Worm (Caenorhabditis elegans) whole organism, young adult: Measurements from ENCODE around the gene C44C10.3.

Experiments
- C06A6.2 ChIP-seq: fragments of 200-800 bp; sonication (Bioruptor generic); conservative IDR thresholded peaks from 2 replicates; pipeline ENCODE4 v1.3.6; 2022; ENCODE audit warnings: missing genetic modification characterization, missing compliant biosample characterization
- C17E4.6 ChIP-seq: fragments of 200-800 bp; sonication (Bioruptor generic); IDR thresholded peaks from 2 replicates; pipeline ENCODE4 v1.3.6; 2022; ENCODE audit warnings: missing genetic modification reagents, missing genetic modification characterization, missing compliant biosample characterization
- F23B12.7 ChIP-seq: sonication (generic microtip); optimal IDR thresholded peaks from 2 replicates; lab custom pipeline; 2017; ENCODE audit warnings: missing genetic modification characterization, mild to moderate bottlenecking, missing compliant biosample characterization, antibody characterized with exemption, moderate library complexity; ENCODE audit not compliant: insufficient read depth
- F37B4.10 ChIP-seq: fragments of 200-800 bp; sonication (Bioruptor generic); IDR thresholded peaks from 2 replicates; pipeline ENCODE4 v1.3.6; 2022; ENCODE audit warnings: missing genetic modification characterization, missing compliant biosample characterization
- F39B2.1 ChIP-seq: fragments of 200-800 bp; sonication (Bioruptor generic); IDR thresholded peaks from 2 replicates; pipeline ENCODE4 v1.3.6; 2022; ENCODE audit warnings: missing genetic modification reagents, missing genetic modification characterization, missing compliant biosample characterization
- F52B5.7 ChIP-seq: sonication (generic microtip); optimal IDR thresholded peaks from 2 replicates; lab custom pipeline; 2016; ENCODE audit warnings: mild to moderate bottlenecking, missing genetic modification characterization, missing compliant biosample characterization
- F57A8.1 ChIP-seq: fragments of 200-800 bp; sonication (Bioruptor generic); optimal IDR thresholded peaks from 2 replicates; lab custom pipeline; 2018; ENCODE audit warnings: mild to moderate bottlenecking, missing genetic modification characterization, moderate library complexity, missing compliant biosample characterization
- F57C9.4 ChIP-seq: sonication (generic microtip); optimal IDR thresholded peaks from 2 replicates; lab custom pipeline; 2017; ENCODE audit warnings: mild to moderate bottlenecking, missing genetic modification characterization, missing compliant biosample characterization
- K12H6.12 ChIP-seq: fragments of 200-800 bp; sonication (Bioruptor generic); optimal IDR thresholded peaks from 2 replicates; lab custom pipeline; 2018; ENCODE audit warnings: mild to moderate bottlenecking, missing genetic modification characterization, missing compliant biosample characterization
- T07F8.4 ChIP-seq: sonication (generic microtip); optimal IDR thresholded peaks from 2 replicates; lab custom pipeline; 2016; ENCODE audit warnings: mild to moderate bottlenecking, missing genetic modification characterization, moderate library complexity, missing compliant biosample characterization
- Y53F4B.3 ChIP-seq: fragments of 200-800 bp; sonication (Bioruptor generic); IDR thresholded peaks from 2 replicates; pipeline ENCODE4 v1.3.6; 2022; ENCODE audit warnings: missing genetic modification reagents, missing genetic modification characterization, missing compliant biosample characterization
- Y56A3A.18 ChIP-seq: fragments of 200-800 bp; sonication (Bioruptor generic); IDR thresholded peaks from 2 replicates; pipeline ENCODE4 v1.3.6; 2022; ENCODE audit warnings: missing genetic modification reagents, missing genetic modification characterization, missing compliant biosample characterization
- Y79H2A.3 ChIP-seq: fragments of 200-800 bp; sonication (Bioruptor generic); conservative IDR thresholded peaks from 2 replicates; pipeline ENCODE4 v1.3.6; 2022; ENCODE audit warnings: missing genetic modification reagents, missing genetic modification characterization, missing compliant biosample characterization
- atf-7 ChIP-seq: sonication (generic microtip); optimal IDR thresholded peaks from 2 replicates; lab custom pipeline; 2017; ENCODE audit warnings: mild to moderate bottlenecking, missing genetic modification characterization, missing compliant biosample characterization
- attf-6 ChIP-seq: fragments of 200-800 bp; sonication (Bioruptor generic); IDR thresholded peaks from 2 replicates; pipeline ENCODE4 v1.3.6; 2022; ENCODE audit warnings: missing genetic modification reagents, missing genetic modification characterization, missing compliant biosample characterization
- bed-2 ChIP-seq: fragments of 200-800 bp; sonication (Bioruptor generic); IDR thresholded peaks from 2 replicates; pipeline ENCODE4 v1.3.6; 2022; ENCODE audit warnings: missing genetic modification reagents, missing genetic modification characterization, missing compliant biosample characterization
- ceh-100 ChIP-seq: fragments of 200-800 bp; sonication (Bioruptor generic); IDR thresholded peaks from 2 replicates; pipeline ENCODE4 v1.3.6; 2022; ENCODE audit warnings: missing genetic modification reagents, missing genetic modification characterization, missing compliant biosample characterization
- ceh-27 ChIP-seq: fragments of 200-800 bp; sonication (Bioruptor generic); optimal IDR thresholded peaks from 2 replicates; lab custom pipeline; 2018; ENCODE audit warnings: mild to moderate bottlenecking, missing genetic modification characterization, moderate library complexity, missing compliant biosample characterization
- ceh-58 ChIP-seq: fragments of 200-800 bp; sonication (Bioruptor generic); IDR thresholded peaks from 2 replicates; pipeline ENCODE4 v1.3.6; 2022; ENCODE audit warnings: missing genetic modification characterization, missing compliant biosample characterization
- die-1 ChIP-seq: sonication (generic microtip); optimal IDR thresholded peaks from 2 replicates; lab custom pipeline; 2016; ENCODE audit warnings: missing genotype, mild to moderate bottlenecking, missing genetic modification characterization, missing compliant biosample characterization
- dox-1 ChIP-seq: fragments of 200-800 bp; sonication (Bioruptor generic); IDR thresholded peaks from 2 replicates; pipeline ENCODE4 v1.3.6; 2022; ENCODE audit warnings: missing genetic modification reagents, missing genetic modification characterization, missing compliant biosample characterization
- egl-44 ChIP-seq: fragments of 200-800 bp; sonication (Bioruptor generic); IDR thresholded peaks from 2 replicates; pipeline ENCODE4 v1.3.6; 2022; ENCODE audit warnings: missing genetic modification reagents, missing genetic modification characterization, missing compliant biosample characterization
- ekl-4 ChIP-seq: fragments of 200-800 bp; sonication (Bioruptor generic); IDR thresholded peaks from 2 replicates; pipeline ENCODE4 v1.3.6; 2022; ENCODE audit warnings: missing genetic modification reagents, missing genetic modification characterization, missing compliant biosample characterization
- ets-4 ChIP-seq: fragments of 200-800 bp; sonication (Bioruptor generic); optimal IDR thresholded peaks from 2 replicates; lab custom pipeline; 2018; ENCODE audit warnings: mild to moderate bottlenecking, missing genetic modification characterization, missing compliant biosample characterization
- gei-17 ChIP-seq: fragments of 200-800 bp; sonication (Bioruptor generic); optimal IDR thresholded peaks from 2 replicates; lab custom pipeline; 2018; ENCODE audit warnings: mild to moderate bottlenecking, missing genetic modification characterization, missing compliant biosample characterization
- hlh-26 ChIP-seq: fragments of 200-800 bp; sonication (Bioruptor generic); conservative IDR thresholded peaks from 2 replicates; pipeline ENCODE4 v1.3.6; 2022; ENCODE audit warnings: missing genetic modification reagents, missing genetic modification characterization, missing compliant biosample characterization
- hmg-1.2 ChIP-seq: fragments of 200-800 bp; sonication (Bioruptor generic); IDR thresholded peaks from 2 replicates; pipeline ENCODE4 v1.3.6; 2022; ENCODE audit warnings: missing genetic modification reagents, missing genetic modification characterization, missing compliant biosample characterization
- hsf-1 ChIP-seq: fragments of 200-800 bp; sonication (Bioruptor generic); IDR thresholded peaks from 2 replicates; pipeline ENCODE4 v1.3.6; 2022; ENCODE audit warnings: missing genetic modification reagents, missing genetic modification characterization, missing compliant biosample characterization
- let-526 ChIP-seq: fragments of 200-800 bp; sonication (Bioruptor generic); IDR thresholded peaks from 2 replicates; pipeline ENCODE4 v1.3.6; 2022; ENCODE audit warnings: missing genetic modification reagents, missing genetic modification characterization, missing compliant biosample characterization
- lin-26 ChIP-seq: fragments of 200-800 bp; sonication (Bioruptor generic); IDR thresholded peaks from 2 replicates; pipeline ENCODE4 v1.3.6; 2022; ENCODE audit warnings: missing genetic modification reagents, missing genetic modification characterization, missing compliant biosample characterization
- lsl-1 ChIP-seq: fragments of 200-800 bp; sonication (Bioruptor generic); optimal IDR thresholded peaks from 2 replicates; lab custom pipeline; 2018; ENCODE audit warnings: mild to moderate bottlenecking, missing genetic modification characterization, moderate library complexity, missing compliant biosample characterization
- mes-4 ChIP-seq: sonication (generic microtip); optimal IDR thresholded peaks from 2 replicates; lab custom pipeline; 2016; ENCODE audit warnings: missing genotype, missing genetic modification characterization, missing compliant biosample characterization
- nfya-2 ChIP-seq: fragments of 200-800 bp; sonication (Bioruptor generic); IDR thresholded peaks from 2 replicates; pipeline ENCODE4 v1.3.6; 2022; ENCODE audit warnings: missing genetic modification reagents, missing genetic modification characterization, missing compliant biosample characterization
- nhr-120 ChIP-seq: fragments of 200-800 bp; sonication (Bioruptor generic); IDR thresholded peaks from 2 replicates; pipeline ENCODE4 v1.3.6; 2022; ENCODE audit warnings: missing genetic modification characterization, missing compliant biosample characterization
- nhr-80 ChIP-seq: sonication (generic microtip); optimal IDR thresholded peaks from 2 replicates; lab custom pipeline; 2016; ENCODE audit warnings: missing genetic modification characterization, missing compliant biosample characterization
- pha-4 ChIP-seq: fragments of 150-350 bp; sonication (generic microtip); optimal IDR thresholded peaks from 2 replicates; lab custom pipeline; 2014; ENCODE audit warnings: missing biosample characterization, missing genetic modification reagents, missing genetic modification characterization
- rec-8 ChIP-seq, 2 experiments: sonication (generic microtip); optimal IDR thresholded peaks; 2 replicates each; lab custom pipeline; 2016; ENCODE audit warnings: mild to moderate bottlenecking in 2 of 2, missing genetic modification characterization in 2 of 2, missing genetic modification reagents in 2 of 2, missing genotype in 2 of 2, missing biosample characterization in 1 of 2, missing compliant biosample characterization in 1 of 2, moderate library complexity in 1 of 2
- sea-2 ChIP-seq: fragments of 200-800 bp; sonication (Bioruptor generic); IDR thresholded peaks from 2 replicates; pipeline ENCODE4 v1.3.6; 2022; ENCODE audit warnings: missing genetic modification characterization, missing compliant biosample characterization
- snpc-1.3 ChIP-seq: sonication (generic microtip); optimal IDR thresholded peaks from 2 replicates; lab custom pipeline; 2017; ENCODE audit warnings: missing genetic modification characterization, mild to moderate bottlenecking, missing compliant biosample characterization, antibody characterized with exemption, moderate library complexity, missing genotype, missing genetic modification reagents; ENCODE audit not compliant: insufficient read depth
- snpc-3.4 ChIP-seq: sonication (generic microtip); optimal IDR thresholded peaks from 2 replicates; lab custom pipeline; 2017; ENCODE audit warnings: missing genetic modification characterization, mild to moderate bottlenecking, missing compliant biosample characterization, antibody characterized with exemption, moderate library complexity, missing genotype, missing genetic modification reagents
- tlf-1 ChIP-seq: fragments of 200-800 bp; sonication (Bioruptor generic); optimal IDR thresholded peaks from 2 replicates; lab custom pipeline; 2018; ENCODE audit warnings: mild to moderate bottlenecking, missing genetic modification characterization, missing compliant biosample characterization
- ztf-22 ChIP-seq: fragments of 200-800 bp; sonication (Bioruptor generic); optimal IDR thresholded peaks from 2 replicates; lab custom pipeline; 2018; ENCODE audit warnings: mild to moderate bottlenecking, missing genetic modification characterization, moderate library complexity, missing compliant biosample characterization
- ztf-26 ChIP-seq: sonication (generic microtip); optimal IDR thresholded peaks from 2 replicates; lab custom pipeline; 2017; ENCODE audit warnings: missing genetic modification characterization, missing compliant biosample characterization

Gene C44C10.3

ce11 chrX:11732752-11733151 is 30.4 kb downstream of the C44C10.3 start:
- TF ChIP-seq Y56A3A.18 (no peak), die-1 (tag; lab: Kevin White, UChicago) (no peak), bed-2 (GFP tag; lab: Robert Waterston, UW) (no peak), ceh-58 (GFP tag; lab: Robert Waterston, UW) (no peak), F52B5.7 (tag; lab: Kevin White, UChicago) (no peak), ekl-4 (GFP tag; lab: Robert Waterston, UW) (no peak), lsl-1 (GFP tag; lab: Kevin White, UChicago) (no peak), snpc-1.3 (tag; lab: Kevin White, UChicago) (no peak), F39B2.1 (GFP tag; lab: Robert Waterston, UW) (no peak)
- TF ChIP-seq, all 124 proteins: peak for 0

- TF ChIP-seq nhr-80 (tag; lab: Kevin White, UChicago) (peak; percentile 4), hlh-26 (GFP tag; lab: Robert Waterston, UW) (no peak)
- TF ChIP-seq, all 124 proteins: peak for 1
Measured at ce11 chrX:11734110-11734509, 31.8 kb downstream of the C44C10.3 start.

ce11 chrX:11737053-11737452 is 34.7 kb downstream of the C44C10.3 start, which contains the start of gene D1053.3:
TSS of gene D1053.3 (minus strand) at chrX:11737153.
- no peak for TF ChIP-seq ztf-26 (tag; lab: Kevin White, UChicago)
- no peak for TF ChIP-seq let-526 (GFP tag; lab: Robert Waterston, UW)
- TF ChIP-seq T07F8.4: no peak
- TF ChIP-seq ceh-27: no peak
- no peak for TF ChIP-seq F57A8.1

ce11 chrX:11738602-11739100 is 36.3 kb downstream of the C44C10.3 start, which contains the start of gene nspa-9:
TSS of gene nspa-9 (plus strand) at chrX:11739050.
- TF ChIP-seq atf-7 (tag; lab: Kevin White, UChicago) (peak; percentile 9), attf-6 (GFP tag; lab: Robert Waterston, UW) (no peak), sea-2 (GFP tag; lab: Robert Waterston, UW) (no peak), hsf-1 (no peak), C06A6.2 (no peak), ztf-22 (GFP tag; lab: Kevin White, UChicago) (no peak), pha-4 (tag; lab: Kevin White, UChicago) (peak; percentile 38), nhr-80 (tag; lab: Kevin White, UChicago) (peak; percentile 86), ceh-100 (GFP tag; lab: Robert Waterston, UW) (no peak), Y79H2A.3 (GFP tag; lab: Robert Waterston, UW) (no peak), dox-1 (GFP tag; lab: Robert Waterston, UW) (no peak), gei-17 (GFP tag; lab: Kevin White, UChicago) (no peak), egl-44 (GFP tag; lab: Robert Waterston, UW) (no peak)

- TF ChIP-seq ceh-58 (GFP tag; lab: Robert Waterston, UW) (no peak), F37B4.10 (GFP tag; lab: Robert Waterston, UW) (no peak), snpc-3.4 (tag; lab: Kevin White, UChicago) (no peak), lin-26 (GFP tag; lab: Robert Waterston, UW) (no peak), K12H6.12 (tag; lab: Kevin White, UChicago) (no peak), Y53F4B.3 (GFP tag; lab: Robert Waterston, UW) (no peak), nfya-2 (no peak), F23B12.7 (no peak), ztf-22 (GFP tag; lab: Kevin White, UChicago) (no peak), F57C9.4 (tag; lab: Kevin White, UChicago) (no peak), hmg-1.2 (GFP tag; lab: Robert Waterston, UW) (no peak), ets-4 (GFP tag; lab: Kevin White, UChicago) (no peak), mes-4 (tag; lab: Kevin White, UChicago) (no peak), rec-8 (tag; optimal IDR thresholded peaks at IDR 0.05; lab: Kevin White, UChicago) (no peak), sea-2 (GFP tag; lab: Robert Waterston, UW) (no peak), C17E4.6 (GFP tag; lab: Robert Waterston, UW) (no peak), tlf-1 (GFP tag; lab: Kevin White, UChicago) (no peak), nhr-120 (GFP tag; lab: Robert Waterston, UW) (no peak)
Measured at ce11 chrX:11743723-11744122, 41.4 kb downstream of the C44C10.3 start.
